Worm (Caenorhabditis elegans): ENCODE measurements around the gene pqn-80.

Gene pqn-80

ce11 chrIII:12602070-12602469 lies 24.3 kb upstream of the pqn-80 start:
- TF ChIP-seq npax-4 (tag; optimal IDR thresholded peaks at IDR 0.05): no peak
- TF ChIP-seq ceh-30 (tag; optimal IDR thresholded peaks at IDR 0.05): no peak
- no peak for TF ChIP-seq Y22D7AL.16 (tag; optimal IDR thresholded peaks at IDR 0.05)
- TF ChIP-seq C38D4.7 (GFP tag; optimal IDR thresholded peaks at IDR 0.05): no peak
- TF ChIP-seq pqm-1 (tag; optimal IDR thresholded peaks at IDR 0.05): no peak
- no peak for TF ChIP-seq unc-86 (tag; optimal IDR thresholded peaks at IDR 0.05)
- TF ChIP-seq syd-9 (tag; optimal IDR thresholded peaks at IDR 0.05): no peak
- no peak for TF ChIP-seq unc-3 (GFP tag; conservative IDR thresholded peaks at IDR 0.05)
- TF ChIP-seq unc-3 (tag; optimal IDR thresholded peaks at IDR 0.05): no peak
- no peak for TF ChIP-seq nfya-1 (tag; optimal IDR thresholded peaks at IDR 0.05)
- TF ChIP-seq che-1 (tag; optimal IDR thresholded peaks at IDR 0.05): no peak
- TF ChIP-seq sox-4 (tag; optimal IDR thresholded peaks at IDR 0.05): no peak
- TF ChIP-seq tbx-2 (tag; optimal IDR thresholded peaks at IDR 0.05): no peak
- TF ChIP-seq ama-1 (optimal IDR thresholded peaks at IDR 0.05): no peak
- no peak for TF ChIP-seq hlh-30 (tag; optimal IDR thresholded peaks at IDR 0.05; ENCODE audit: insufficient read depth)
- no peak for TF ChIP-seq ceh-45 (GFP tag; IDR thresholded peaks at IDR 0.05)
- TF ChIP-seq tbx-7 (tag; optimal IDR thresholded peaks at IDR 0.05): no peak
- TF ChIP-seq dve-1 (tag; optimal IDR thresholded peaks at IDR 0.05): no peak
- TF ChIP-seq C08G9.2 (tag; optimal IDR thresholded peaks at IDR 0.05): no peak
- no peak for TF ChIP-seq pat-9 (tag; optimal IDR thresholded peaks at IDR 0.05)

- no peak for TF ChIP-seq K09A11.1 (tag; optimal IDR thresholded peaks at IDR 0.05; ENCODE audit: insufficient read depth)
- TF ChIP-seq lin-11 (tag; optimal IDR thresholded peaks at IDR 0.05): no peak
- TF ChIP-seq zip-5 (tag; optimal IDR thresholded peaks at IDR 0.05): no peak
- TF ChIP-seq Y22D7AL.16 (tag; optimal IDR thresholded peaks at IDR 0.05): no peak
- TF ChIP-seq ceh-9 (tag; optimal IDR thresholded peaks at IDR 0.05): no peak
- TF ChIP-seq sox-2 (GFP tag; IDR thresholded peaks at IDR 0.05): no peak
- no peak for TF ChIP-seq ceh-6 (GFP tag; optimal IDR thresholded peaks at IDR 0.05)
- TF ChIP-seq ama-1 (optimal IDR thresholded peaks at IDR 0.05): no peak
- TF ChIP-seq ceh-45 (GFP tag; IDR thresholded peaks at IDR 0.05): no peak
- TF ChIP-seq hlh-30 (tag; optimal IDR thresholded peaks at IDR 0.05; ENCODE audit: insufficient read depth): no peak
- TF ChIP-seq C08G9.2 (tag; optimal IDR thresholded peaks at IDR 0.05): no peak
- no peak for TF ChIP-seq hlh-8 (tag; optimal IDR thresholded peaks at IDR 0.05)
- TF ChIP-seq pha-4 (tag; optimal IDR thresholded peaks at IDR 0.05): no peak
- no peak for TF ChIP-seq madf-2 (tag; optimal IDR thresholded peaks at IDR 0.05)
- no peak for TF ChIP-seq hlh-13 (GFP tag; optimal IDR thresholded peaks at IDR 0.05)
- no peak for TF ChIP-seq elt-2 (tag; optimal IDR thresholded peaks at IDR 0.05)
- no peak for TF ChIP-seq pax-1 (tag; optimal IDR thresholded peaks at IDR 0.05)
- TF ChIP-seq ceh-48 (tag; optimal IDR thresholded peaks at IDR 0.05): no peak
- TF ChIP-seq ceh-18 (tag; optimal IDR thresholded peaks at IDR 0.05): no peak
- TF ChIP-seq pag-3 (tag; optimal IDR thresholded peaks at IDR 0.05; ENCODE audit: borderline replicate concordance): no peak
Measured at ce11 chrIII:12606175-12606574, 20.2 kb upstream of the pqn-80 start.

ce11 chrIII:12607302-12607701 lies 19.1 kb upstream of the pqn-80 start:
- TF ChIP-seq ahr-1 (tag; optimal IDR thresholded peaks at IDR 0.05): no peak
- TF ChIP-seq syd-9 (tag; optimal IDR thresholded peaks at IDR 0.05): no peak
- TF ChIP-seq ceh-14 (tag; optimal IDR thresholded peaks at IDR 0.05): no peak
- TF ChIP-seq ceh-45 (GFP tag; IDR thresholded peaks at IDR 0.05): no peak
- no peak for TF ChIP-seq fkh-10 (GFP tag; optimal IDR thresholded peaks at IDR 0.05)
- TF ChIP-seq fkh-6 (tag; optimal IDR thresholded peaks at IDR 0.05): no peak
- TF ChIP-seq ceh-19 (GFP tag; optimal IDR thresholded peaks at IDR 0.05): no peak
- no peak for TF ChIP-seq unc-3 (GFP tag; conservative IDR thresholded peaks at IDR 0.05)
- no peak for TF ChIP-seq unc-3 (tag; optimal IDR thresholded peaks at IDR 0.05)
- TF ChIP-seq pha-4 (tag; optimal IDR thresholded peaks at IDR 0.05): no peak
- no peak for TF ChIP-seq zip-5 (tag; optimal IDR thresholded peaks at IDR 0.05)
- TF ChIP-seq lin-11 (tag; optimal IDR thresholded peaks at IDR 0.05): no peak
- TF ChIP-seq pha-2 (tag; optimal IDR thresholded peaks at IDR 0.05): no peak
- TF ChIP-seq unc-86 (tag; optimal IDR thresholded peaks at IDR 0.05): no peak
- TF ChIP-seq npax-4 (tag; optimal IDR thresholded peaks at IDR 0.05): no peak
